Worm (Caenorhabditis elegans): Measurements from ENCODE around the gene deg-1.

The deg-1 gene

DNA sequence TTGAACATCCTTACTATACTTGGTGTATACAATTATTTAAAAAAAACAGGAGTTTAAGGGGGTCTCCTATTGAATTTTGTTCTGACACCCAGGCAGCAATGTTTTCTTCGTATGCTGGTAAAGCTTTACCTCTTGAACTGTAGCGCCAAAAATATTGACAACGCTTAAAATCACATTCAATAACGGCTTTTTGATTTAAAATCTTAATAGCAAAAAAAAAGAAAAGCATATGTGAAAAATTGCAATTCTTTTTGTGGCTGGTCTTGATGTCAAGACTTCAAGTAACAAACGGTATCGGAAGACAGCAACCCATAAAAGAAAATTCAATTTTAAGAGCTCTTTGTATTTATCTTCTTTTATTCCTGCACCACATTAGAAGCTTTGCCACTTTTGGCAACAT lies 29.0 kb downstream of the deg-1 start:
- TF ChIP-seq Y53G8AR.9 (GFP tag; conservative IDR thresholded peaks at IDR 0.05) (no peak), F22D6.2 (tag; optimal IDR thresholded peaks at IDR 0.05) (no peak), sptf-2 (GFP tag; optimal IDR thresholded peaks at IDR 0.05) (no peak), snpc-1.1 (tag; optimal IDR thresholded peaks at IDR 0.05; ENCODE audit: insufficient read depth) (no peak), dpl-1 (GFP tag; optimal IDR thresholded peaks at IDR 0.05) (no peak), rpc-1 (optimal IDR thresholded peaks at IDR 0.05) (no peak), rpc-1 (tag; optimal IDR thresholded peaks at IDR 0.05) (no peak), sea-2 (GFP tag; IDR thresholded peaks at IDR 0.05) (no peak)

DNA sequence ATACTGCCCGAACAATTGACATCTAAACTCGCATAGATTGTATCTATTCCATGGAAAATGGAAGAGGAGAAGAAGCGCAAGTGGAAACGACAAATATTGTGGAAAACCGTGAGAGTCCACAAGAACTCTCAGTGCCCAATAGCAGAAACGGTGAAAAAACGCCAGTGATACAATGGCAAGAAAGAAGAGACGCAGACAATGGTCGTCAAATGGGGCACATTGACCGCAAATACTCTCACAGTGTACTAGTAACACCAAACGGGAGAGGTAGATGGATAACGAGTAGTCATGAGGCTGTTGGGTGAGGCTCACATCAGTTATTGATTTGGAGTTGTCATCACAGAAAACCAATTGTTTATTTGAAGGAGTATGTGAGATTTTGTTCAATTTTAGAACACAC lies 29.5 kb downstream of the deg-1 start, which contains the start of gene ZK154.4:
ZK154.4 (minus strand) TSS at position 27 of the 400 bp plus-strand sequence.
- TF ChIP-seq dox-1 (GFP tag; IDR thresholded peaks at IDR 0.05) (peak; percentile 38; the same call in 1 of the 2 replicates), K11D2.4 (GFP tag; IDR thresholded peaks at IDR 0.05) (no peak), tbx-9 (tag; optimal IDR thresholded peaks at IDR 0.05; ENCODE audit: borderline replicate concordance) (no peak), somi-1 (GFP tag; optimal IDR thresholded peaks at IDR 0.05) (no peak), ZK185.1 (tag; optimal IDR thresholded peaks at IDR 0.05; ENCODE audit: poor library complexity, severe bottlenecking) (peak; percentile 23), attf-5 (GFP tag; optimal IDR thresholded peaks at IDR 0.05) (peak; percentile 27), gei-17 (GFP tag; optimal IDR thresholded peaks at IDR 0.05) (no peak), F10E7.11 (tag; optimal IDR thresholded peaks at IDR 0.05) (no peak), dpl-1 (GFP tag; optimal IDR thresholded peaks at IDR 0.05) (no peak), hmg-1.2 (GFP tag; IDR thresholded peaks at IDR 0.05) (peak; percentile 71), ceh-27 (GFP tag; optimal IDR thresholded peaks at IDR 0.05) (peak; percentile 28), nhr-179 (tag; optimal IDR thresholded peaks at IDR 0.05) (no peak), athp-1 (tag; optimal IDR thresholded peaks at IDR 0.05) (no peak), zim-3 (tag; optimal IDR thresholded peaks at IDR 0.05) (no peak), ceh-58 (GFP tag; IDR thresholded peaks at IDR 0.05) (no peak), fkh-3 (tag; optimal IDR thresholded peaks at IDR 0.05) (no peak), ets-4 (GFP tag; optimal IDR thresholded peaks at IDR 0.05) (no peak), lin-35 (GFP tag; optimal IDR thresholded peaks at IDR 0.05) (peak in 1 of 3 experiments; percentile 35), T26A5.8 (tag; optimal IDR thresholded peaks at IDR 0.05) (no peak), rpc-1 (optimal IDR thresholded peaks at IDR 0.05) (no peak), rpc-1 (tag; optimal IDR thresholded peaks at IDR 0.05) (no peak), F22D6.2 (tag; optimal IDR thresholded peaks at IDR 0.05) (no peak), cebp-1 (GFP tag; IDR thresholded peaks at IDR 0.05) (no peak), cebp-1 (tag; optimal IDR thresholded peaks at IDR 0.05) (no peak), C06A6.2 (GFP tag; conservative IDR thresholded peaks at IDR 0.05) (no peak), sdz-38 (tag; optimal IDR thresholded peaks at IDR 0.05) (no peak), ztf-18 (tag; optimal IDR thresholded peaks at IDR 0.05) (no peak), egl-44 (GFP tag; IDR thresholded peaks at IDR 0.05) (no peak), attf-6 (GFP tag; IDR thresholded peaks at IDR 0.05) (no peak), nhr-27 (tag; optimal IDR thresholded peaks at IDR 0.05) (no peak), ceh-100 (GFP tag; IDR thresholded peaks at IDR 0.05) (no peak), nhr-80 (tag; optimal IDR thresholded peaks at IDR 0.05) (peak; percentile 41), B0336.3 (GFP tag; IDR thresholded peaks at IDR 0.05) (0 out of 2 replicates have a peak, but pooled peaks have one; percentile 28), hlh-26 (GFP tag; conservative IDR thresholded peaks at IDR 0.05) (no peak), let-607 (tag; optimal IDR thresholded peaks at IDR 0.05) (no peak), F39B2.1 (GFP tag; IDR thresholded peaks at IDR 0.05) (no peak), unc-62 (GFP tag; optimal IDR thresholded peaks at IDR 0.05) (no peak), Y53F4B.3 (GFP tag; IDR thresholded peaks at IDR 0.05) (no peak), F55B11.4 (tag; optimal IDR thresholded peaks at IDR 0.05; ENCODE audit: borderline replicate concordance, insufficient read depth) (no peak)

Measured in whole organism, young adult.